Worm (Caenorhabditis elegans): ENCODE results near the gene ttr-54.

ce11 chrIV:10190586-10190985, 35.0 kb downstream of the ttr-54 start:
- TF ChIP-seq nhr-12 (tag; optimal IDR thresholded peaks at IDR 0.05) (no peak), lin-13 (tag; optimal IDR thresholded peaks at IDR 0.05) (no peak), unc-39 (tag; optimal IDR thresholded peaks at IDR 0.05) (no peak), snpc-4 (tag; optimal IDR thresholded peaks at IDR 0.05) (no peak), blmp-1 (tag; optimal IDR thresholded peaks at IDR 0.05) (no peak), sptf-1 (tag; optimal IDR thresholded peaks at IDR 0.05) (no peak), nhr-2 (tag; optimal IDR thresholded peaks at IDR 0.05) (no peak)
